Worm (Caenorhabditis elegans) whole organism, young adult: ENCODE data around the gene M01A8.1.

Experiments used
- dpl-1 ChIP-seq: fragments of 150-350 bp; optimal IDR thresholded peaks from 2 replicates; lab custom pipeline; 2014; ENCODE audit warnings: missing biosample characterization, missing genetic modification reagents, missing genetic modification characterization
- lsl-1 ChIP-seq: fragments of 200-800 bp; sonication (Bioruptor generic); optimal IDR thresholded peaks from 2 replicates; lab custom pipeline; 2018; ENCODE audit warnings: mild to moderate bottlenecking, missing genetic modification characterization, moderate library complexity, missing compliant biosample characterization
- rcor-1 ChIP-seq: fragments of 200-800 bp; sonication (Bioruptor generic); IDR thresholded peaks from 2 replicates; pipeline ENCODE4 v1.3.6; 2022; ENCODE audit warnings: missing genetic modification reagents, missing genetic modification characterization, missing compliant biosample characterization
- sea-2 ChIP-seq: fragments of 200-800 bp; sonication (Bioruptor generic); IDR thresholded peaks from 2 replicates; pipeline ENCODE4 v1.3.6; 2022; ENCODE audit warnings: missing genetic modification characterization, missing compliant biosample characterization

- TF ChIP-seq dpl-1 (GFP tag; lab: Kevin White, UChicago): no peak
- no peak for TF ChIP-seq sea-2
- TF ChIP-seq lsl-1: no peak
- TF ChIP-seq rcor-1: no peak
Measured at ce11 chrIII:9256961-9257360, at the start of gene M01A8.1.
